Worm (Caenorhabditis elegans): ENCODE results near the gene Y50D4B.1.

Y50D4B.1 gene

ce11 chrV:1154472-1155278 lies 41.9 kb downstream of the Y50D4B.1 start (continued):
- no peak for TF ChIP-seq hlh-17 (GFP tag; optimal IDR thresholded peaks at IDR 0.05; ENCODE audit: borderline replicate concordance)
- no peak for TF ChIP-seq lin-15B (tag; optimal IDR thresholded peaks at IDR 0.05)
- no peak for TF ChIP-seq nhr-20 (tag; optimal IDR thresholded peaks at IDR 0.05)
- no peak for TF ChIP-seq fkh-4 (tag; optimal IDR thresholded peaks at IDR 0.05; ENCODE audit: borderline replicate concordance)
- TF ChIP-seq C34B4.2 (tag; optimal IDR thresholded peaks at IDR 0.05), result no peak
- TF ChIP-seq ceh-8 (GFP tag; optimal IDR thresholded peaks at IDR 0.05), result peak; percentile 27
- TF ChIP-seq hpl-2 (GFP tag; optimal IDR thresholded peaks at IDR 0.05), result no peak
- peak; percentile 10 for TF ChIP-seq snu-23 (GFP tag; optimal IDR thresholded peaks at IDR 0.05)
- TF ChIP-seq grh-1 (GFP tag; IDR thresholded peaks at IDR 0.05), result no peak
- no peak for TF ChIP-seq sox-4 (tag; optimal IDR thresholded peaks at IDR 0.05)
- no peak for TF ChIP-seq lir-3 (tag; optimal IDR thresholded peaks at IDR 0.05; ENCODE audit: poor library complexity)
- peak; percentile 71 for TF ChIP-seq nhr-85 (tag)
- TF ChIP-seq alr-1 (tag; optimal IDR thresholded peaks at IDR 0.05; ENCODE audit: borderline replicate concordance), result no peak
- no peak for TF ChIP-seq snpc-4 (tag; optimal IDR thresholded peaks at IDR 0.05)
- TF ChIP-seq mab-9 (GFP tag; IDR thresholded peaks at IDR 0.05), result no peak
- TF ChIP-seq mef-2 (tag; optimal IDR thresholded peaks at IDR 0.05), result no peak
- no peak for TF ChIP-seq nhr-90 (tag; optimal IDR thresholded peaks at IDR 0.05; ENCODE audit: poor library complexity)
- peak; percentile 88 for TF ChIP-seq lin-14 (GFP tag; optimal IDR thresholded peaks at IDR 0.05)
- TF ChIP-seq ama-1 (optimal IDR thresholded peaks at IDR 0.05), result no peak
- no peak for TF ChIP-seq lin-13 (GFP tag; optimal IDR thresholded peaks at IDR 0.05)
- peak; percentile 46 for TF ChIP-seq fkh-10 (GFP tag; optimal IDR thresholded peaks at IDR 0.05)
- TF ChIP-seq C16A3.4 (tag; optimal IDR thresholded peaks at IDR 0.05), result no peak
- no peak for TF ChIP-seq nhr-84 (tag; optimal IDR thresholded peaks at IDR 0.05)
- TF ChIP-seq nhr-28 (tag; optimal IDR thresholded peaks at IDR 0.05), result no peak
- no peak for TF ChIP-seq unc-62 (GFP tag; optimal IDR thresholded peaks at IDR 0.05)
- no peak for TF ChIP-seq Y116A8C.19 (tag; optimal IDR thresholded peaks at IDR 0.05; ENCODE audit: borderline replicate concordance)
- TF ChIP-seq unc-86 (tag; optimal IDR thresholded peaks at IDR 0.05), result no peak

ce11 chrV:1155914-1156313 lies 43.2 kb downstream of the Y50D4B.1 start, which contains the start of gene cmd-1:
TSS of gene cmd-1 (plus strand) at chrV:1156271.
- TF ChIP-seq lin-13 (GFP tag; optimal IDR thresholded peaks at IDR 0.05), result no peak
- no peak for TF ChIP-seq sox-4 (tag; optimal IDR thresholded peaks at IDR 0.05)
- no peak for TF ChIP-seq unc-130 (tag; optimal IDR thresholded peaks at IDR 0.05)
- peak; percentile 10 for TF ChIP-seq jun-1 (tag; optimal IDR thresholded peaks at IDR 0.05)
- TF ChIP-seq unc-86 (tag; optimal IDR thresholded peaks at IDR 0.05), result no peak
- TF ChIP-seq vab-15 (tag; optimal IDR thresholded peaks at IDR 0.05), result no peak
- TF ChIP-seq mdl-1 (tag; optimal IDR thresholded peaks at IDR 0.05), result no peak
- no peak for TF ChIP-seq fkh-4 (tag; optimal IDR thresholded peaks at IDR 0.05; ENCODE audit: borderline replicate concordance)
- peak in 2 of 6 experiments; percentile 13 to 69 for TF ChIP-seq elt-3 (tag; optimal IDR thresholded peaks at IDR 0.05)
- no peak for TF ChIP-seq aha-1 (tag; optimal IDR thresholded peaks at IDR 0.05)
- TF ChIP-seq C34B4.2 (tag; optimal IDR thresholded peaks at IDR 0.05), result no peak
- TF ChIP-seq hpl-2 (GFP tag; optimal IDR thresholded peaks at IDR 0.05), result no peak
- no peak for TF ChIP-seq ceh-82 (tag; optimal IDR thresholded peaks at IDR 0.05)
- TF ChIP-seq fkh-8 (tag; optimal IDR thresholded peaks at IDR 0.05), result no peak
- no peak for TF ChIP-seq mef-2 (tag; optimal IDR thresholded peaks at IDR 0.05)
- TF ChIP-seq C04F5.9 (tag; optimal IDR thresholded peaks at IDR 0.05), result no peak
- TF ChIP-seq pax-3 (tag; optimal IDR thresholded peaks at IDR 0.05), result no peak
- peak; percentile 78 for TF ChIP-seq lin-14 (GFP tag; optimal IDR thresholded peaks at IDR 0.05)
- TF ChIP-seq unc-62 (GFP tag; optimal IDR thresholded peaks at IDR 0.05), result no peak
- no peak for TF ChIP-seq nhr-11 (tag; optimal IDR thresholded peaks at IDR 0.05)
- no peak for TF ChIP-seq tbx-2 (tag; optimal IDR thresholded peaks at IDR 0.05)
- no peak for TF ChIP-seq zag-1 (tag; optimal IDR thresholded peaks at IDR 0.05)
- TF ChIP-seq lsy-2 (tag; optimal IDR thresholded peaks at IDR 0.05), result no peak
- no peak for TF ChIP-seq lir-3 (tag; optimal IDR thresholded peaks at IDR 0.05; ENCODE audit: poor library complexity)
- TF ChIP-seq alr-1 (tag; optimal IDR thresholded peaks at IDR 0.05; ENCODE audit: borderline replicate concordance), result no peak
- TF ChIP-seq snu-23 (GFP tag; optimal IDR thresholded peaks at IDR 0.05), result peak; percentile 18
- no peak for TF ChIP-seq nhr-77 (tag; optimal IDR thresholded peaks at IDR 0.05)
- no peak for TF ChIP-seq aly-2 (tag; optimal IDR thresholded peaks at IDR 0.05)
- TF ChIP-seq dsc-1 (tag; optimal IDR thresholded peaks at IDR 0.05), result no peak
- TF ChIP-seq nhr-71 (tag; optimal IDR thresholded peaks at IDR 0.05), result peak; percentile 26
- TF ChIP-seq xbp-1 (tag; optimal IDR thresholded peaks at IDR 0.05), result no peak
- no peak for TF ChIP-seq unc-98 (GFP tag; IDR thresholded peaks at IDR 0.05)
- no peak for TF ChIP-seq nhr-90 (tag; optimal IDR thresholded peaks at IDR 0.05; ENCODE audit: poor library complexity)
- TF ChIP-seq ztf-11 (tag; optimal IDR thresholded peaks at IDR 0.05), result no peak
- no peak for TF ChIP-seq nhr-12 (tag; optimal IDR thresholded peaks at IDR 0.05)

Measured in whole organism, L1 larva.